Worm (Caenorhabditis elegans) whole organism, midembryonic: ENCODE results near the gene ZK512.8.

Experiments
- T22C8.4 ChIP-seq: fragments of 200-800 bp; sonication (Bioruptor generic); IDR thresholded peaks from 2 replicates; pipeline ENCODE4 v1.3.6; 2022; ENCODE audit warnings: missing genetic modification characterization, missing compliant biosample characterization
- cog-1 ChIP-seq: sonication (generic microtip); optimal IDR thresholded peaks from 2 replicates; lab custom pipeline; 2016; ENCODE audit warnings: missing genetic modification characterization, missing compliant biosample characterization
- flt-1 ChIP-seq: fragments of 200-800 bp; sonication (Bioruptor generic); IDR thresholded peaks from 2 replicates; pipeline ENCODE4 v1.3.6; 2022; ENCODE audit warnings: missing genetic modification characterization, missing compliant biosample characterization
- klf-2 ChIP-seq: fragments of 200-800 bp; sonication (Bioruptor generic); conservative IDR thresholded peaks from 2 replicates; pipeline ENCODE4 v1.3.6; 2022; ENCODE audit warnings: missing genetic modification reagents, missing genetic modification characterization, missing compliant biosample characterization
- med-1 ChIP-seq: sonication (generic microtip); optimal IDR thresholded peaks from 2 replicates; lab custom pipeline; 2017; ENCODE audit warnings: missing genetic modification characterization, mild to moderate bottlenecking, missing compliant biosample characterization, antibody characterized with exemption, missing genetic modification reagents; ENCODE audit not compliant: insufficient read depth
- ref-1 ChIP-seq: fragments of 200-800 bp; sonication (Bioruptor generic); conservative IDR thresholded peaks from 2 replicates; pipeline ENCODE4 v1.3.6; 2022; ENCODE audit warnings: missing genetic modification reagents, missing genetic modification characterization, missing compliant biosample characterization
- tab-1 ChIP-seq: fragments of 200-800 bp; sonication (Bioruptor generic); IDR thresholded peaks from 2 replicates; pipeline ENCODE4 v1.3.6; 2022; ENCODE audit warnings: missing genetic modification characterization, missing compliant biosample characterization
- ztf-23 ChIP-seq: fragments of 200-800 bp; sonication (Bioruptor generic); IDR thresholded peaks from 2 replicates; pipeline ENCODE4 v1.3.6; 2022; ENCODE audit warnings: missing genetic modification reagents, missing genetic modification characterization, missing compliant biosample characterization
- ztf-29 ChIP-seq: fragments of 200-800 bp; sonication (Bioruptor generic); IDR thresholded peaks from 2 replicates; pipeline ENCODE4 v1.3.6; 2022; ENCODE audit warnings: missing genetic modification reagents, missing genetic modification characterization, missing compliant biosample characterization

ZK512.8 gene

ce11 chrIII:9162634-9163118 lies 16.8 kb downstream of the ZK512.8 start, which contains the start of gene dgk-3:
dgk-3 (plus strand) TSS chrIII:9163068.
- no peak for TF ChIP-seq ztf-29
- no peak for TF ChIP-seq ref-1 (GFP tag; lab: Robert Waterston, UW)
- no peak for TF ChIP-seq med-1 (GFP tag; lab: Kevin White, UChicago)

ce11 chrIII:9172702-9173101 lies 26.8 kb downstream of the ZK512.8 start, which contains the start of gene ina-1:
ina-1 (minus strand) TSS chrIII:9172802.
- TF ChIP-seq T22C8.4 (GFP tag; lab: Robert Waterston, UW) (no peak), cog-1 (tag; lab: Kevin White, UChicago) (no peak), tab-1 (GFP tag; lab: Robert Waterston, UW) (no peak), ref-1 (GFP tag; lab: Robert Waterston, UW) (no peak), ztf-23 (GFP tag; lab: Robert Waterston, UW) (no peak), med-1 (GFP tag; lab: Kevin White, UChicago) (no peak), klf-2 (no peak)

ce11 chrIII:9173239-9173638 lies 27.4 kb downstream of the ZK512.8 start:
- no peak for TF ChIP-seq med-1 (GFP tag; lab: Kevin White, UChicago)
- no peak for TF ChIP-seq flt-1
- TF ChIP-seq ztf-29: no peak
- TF ChIP-seq tab-1 (GFP tag; lab: Robert Waterston, UW): no peak
- TF ChIP-seq ref-1 (GFP tag; lab: Robert Waterston, UW): no peak
- no peak for TF ChIP-seq T22C8.4 (GFP tag; lab: Robert Waterston, UW)
- TF ChIP-seq klf-2: no peak
- no peak for TF ChIP-seq cog-1 (tag; lab: Kevin White, UChicago)
- TF ChIP-seq ztf-23 (GFP tag; lab: Robert Waterston, UW): no peak

ce11 chrIII:9176008-9176407 lies 30.1 kb downstream of the ZK512.8 start:
- TF ChIP-seq tab-1 (GFP tag; lab: Robert Waterston, UW) (no peak), ztf-23 (GFP tag; lab: Robert Waterston, UW) (no peak), T22C8.4 (GFP tag; lab: Robert Waterston, UW) (no peak), ztf-29 (no peak), ref-1 (GFP tag; lab: Robert Waterston, UW) (no peak), klf-2 (no peak), med-1 (GFP tag; lab: Kevin White, UChicago) (no peak), flt-1 (no peak), cog-1 (tag; lab: Kevin White, UChicago) (no peak)

- no peak for TF ChIP-seq flt-1
- no peak for TF ChIP-seq klf-2
- TF ChIP-seq T22C8.4 (GFP tag; lab: Robert Waterston, UW): no peak
Measured at ce11 chrIII:9177874-9178273, 32.0 kb downstream of the ZK512.8 start.

ce11 chrIII:9181246-9181645 lies 35.4 kb downstream of the ZK512.8 start, which contains the start of gene tax-4:
tax-4 (plus strand) TSS chrIII:9181546.
- no peak for TF ChIP-seq klf-2
- TF ChIP-seq flt-1: no peak
- no peak for TF ChIP-seq ztf-29
- TF ChIP-seq ref-1 (GFP tag; lab: Robert Waterston, UW): no peak
- TF ChIP-seq T22C8.4 (GFP tag; lab: Robert Waterston, UW): no peak
- no peak for TF ChIP-seq ztf-23 (GFP tag; lab: Robert Waterston, UW)
- no peak for TF ChIP-seq med-1 (GFP tag; lab: Kevin White, UChicago)
- no peak for TF ChIP-seq tab-1 (GFP tag; lab: Robert Waterston, UW)
- TF ChIP-seq cog-1 (tag; lab: Kevin White, UChicago): no peak

ce11 chrIII:9185722-9186121 lies 39.9 kb downstream of the ZK512.8 start, which contains the start of gene ZC84.7:
ZC84.7 (plus strand) TSS chrIII:9186022.
- TF ChIP-seq klf-2 (no peak), ztf-29 (no peak), T22C8.4 (GFP tag; lab: Robert Waterston, UW) (no peak), med-1 (GFP tag; lab: Kevin White, UChicago) (no peak), ztf-23 (GFP tag; lab: Robert Waterston, UW) (no peak), ref-1 (GFP tag; lab: Robert Waterston, UW) (no peak), tab-1 (GFP tag; lab: Robert Waterston, UW) (no peak), cog-1 (tag; lab: Kevin White, UChicago) (no peak), flt-1 (no peak)

- no peak for TF ChIP-seq klf-2
- no peak for TF ChIP-seq T22C8.4 (GFP tag; lab: Robert Waterston, UW)
- TF ChIP-seq med-1 (GFP tag; lab: Kevin White, UChicago): no peak
- TF ChIP-seq tab-1 (GFP tag; lab: Robert Waterston, UW): no peak
- TF ChIP-seq ref-1 (GFP tag; lab: Robert Waterston, UW): no peak
- no peak for TF ChIP-seq ztf-29
- TF ChIP-seq ztf-23 (GFP tag; lab: Robert Waterston, UW): no peak
- TF ChIP-seq cog-1 (tag; lab: Kevin White, UChicago): no peak
- TF ChIP-seq flt-1: no peak
Measured at ce11 chrIII:9191091-9191490, 45.2 kb downstream of the ZK512.8 start, which contains the start of gene cls-3. cls-3 (minus strand) TSS chrIII:9191109.
